Worm (Caenorhabditis elegans): Measurements from ENCODE around the gene C32A9.1.

- no peak for TF ChIP-seq ama-1 (optimal IDR thresholded peaks at IDR 0.05)
- no peak for TF ChIP-seq ceh-45 (GFP tag; IDR thresholded peaks at IDR 0.05)
- TF ChIP-seq pag-3 (tag; optimal IDR thresholded peaks at IDR 0.05; ENCODE audit: borderline replicate concordance): no peak
- TF ChIP-seq C08G9.2 (tag; optimal IDR thresholded peaks at IDR 0.05): no peak
- no peak for TF ChIP-seq fkh-10 (GFP tag; optimal IDR thresholded peaks at IDR 0.05)
- TF ChIP-seq unc-3 (GFP tag; conservative IDR thresholded peaks at IDR 0.05): no peak
- no peak for TF ChIP-seq unc-3 (tag; optimal IDR thresholded peaks at IDR 0.05)
- TF ChIP-seq syd-9 (tag; optimal IDR thresholded peaks at IDR 0.05): no peak
- no peak for TF ChIP-seq sdc-2 (tag; optimal IDR thresholded peaks at IDR 0.05)
- TF ChIP-seq che-1 (tag; optimal IDR thresholded peaks at IDR 0.05): no peak
- TF ChIP-seq pha-4 (tag; optimal IDR thresholded peaks at IDR 0.05): no peak
- TF ChIP-seq odd-2 (tag; optimal IDR thresholded peaks at IDR 0.05): no peak
- no peak for TF ChIP-seq nhr-232 (tag; optimal IDR thresholded peaks at IDR 0.05)
- no peak for TF ChIP-seq elt-2 (tag; optimal IDR thresholded peaks at IDR 0.05)
Observed at ce11 chrX:10260035-10260434, at the start of gene C32A9.1.
